Worm (Caenorhabditis elegans) whole organism, L1 larva: Measurements from ENCODE around the gene Y113G7A.13.
A peak's percentile ranks its signal among the peaks of the same experiment; 100 is the strongest.

Source experiments
- aha-1 ChIP-seq: fragments of 150-350 bp; optimal IDR thresholded peaks from 2 replicates; lab custom pipeline; 2014; ENCODE audit warnings: missing biosample characterization, missing genetic modification characterization
- ama-1 ChIP-seq: fragments of 150-350 bp; optimal IDR thresholded peaks from 2 replicates; lab custom pipeline; 2014
- blmp-1 ChIP-seq: fragments of 150-350 bp; optimal IDR thresholded peaks from 2 replicates; lab custom pipeline; 2014; ENCODE audit warnings: missing biosample characterization, missing genetic modification characterization
- dpl-1 ChIP-seq, 3 experiments: fragments of 150-350 bp in 2 of 3; sonication (generic microtip) in 1 of 3; optimal IDR thresholded peaks; 2 replicates each; lab custom pipeline; 2014 to 2017; ENCODE audit warnings: missing biosample characterization in 3 of 3, missing genetic modification characterization in 3 of 3, missing genetic modification reagents in 3 of 3
- fos-1 ChIP-seq: fragments of 150-350 bp; optimal IDR thresholded peaks from 2 replicates; lab custom pipeline; 2014; ENCODE audit warnings: missing biosample characterization, missing genetic modification characterization
- lin-35 ChIP-seq, 2 experiments: fragments of 150-350 bp; optimal IDR thresholded peaks; 2 replicates each; lab custom pipeline; 2014; ENCODE audit warnings: missing biosample characterization in 2 of 2, missing genetic modification characterization in 2 of 2, missing genetic modification reagents in 2 of 2
- lir-3 ChIP-seq: sonication (generic microtip); optimal IDR thresholded peaks from 2 replicates; lab custom pipeline; 2016; ENCODE audit warnings: mild to moderate bottlenecking, missing genetic modification characterization, moderate library complexity, missing compliant biosample characterization; ENCODE audit not compliant: poor library complexity
- nhr-76 ChIP-seq: sonication (generic microtip); optimal IDR thresholded peaks from 2 replicates; lab custom pipeline; 2017; ENCODE audit warnings: missing biosample characterization, missing genetic modification characterization
- pag-3 ChIP-seq: sonication (generic microtip); optimal IDR thresholded peaks from 2 replicates; lab custom pipeline; 2017; ENCODE audit warnings: missing genetic modification characterization, mild to moderate bottlenecking, missing compliant biosample characterization, antibody characterized with exemption, borderline replicate concordance; ENCODE audit not compliant: insufficient read depth
- snpc-4 ChIP-seq: fragments of 150-350 bp; optimal IDR thresholded peaks from 2 replicates; lab custom pipeline; 2014; ENCODE audit warnings: missing biosample characterization, missing genetic modification characterization

ce11 chrV:20164059-20164892 is 16.3 kb downstream of the Y113G7A.13 start, which contains the start of gene F19B2.5:
- TF ChIP-seq lir-3 (tag; lab: Kevin White, UChicago) = no peak
- no peak for TF ChIP-seq dpl-1 (GFP tag; optimal IDR thresholded peaks at IDR 0.05; lab: Kevin White, UChicago)
- TF ChIP-seq fos-1 (tag; lab: Kevin White, UChicago) = no peak
- no peak for TF ChIP-seq aha-1 (tag; lab: Kevin White, UChicago)
- no peak for TF ChIP-seq snpc-4
- TF ChIP-seq ama-1 (lab: Kevin White, UChicago) = no peak
- TF ChIP-seq nhr-76 = no peak
- no peak for TF ChIP-seq pag-3 (tag; lab: Kevin White, UChicago)
- TF ChIP-seq lin-35 (GFP tag; optimal IDR thresholded peaks at IDR 0.05; lab: Kevin White, UChicago) = peak in 1 of 2 experiments; percentile 46
- TF ChIP-seq blmp-1 (tag; lab: Kevin White, UChicago) = no peak
